Worm (Caenorhabditis elegans): ENCODE results near the gene srh-222.

Gene srh-222

DNA sequence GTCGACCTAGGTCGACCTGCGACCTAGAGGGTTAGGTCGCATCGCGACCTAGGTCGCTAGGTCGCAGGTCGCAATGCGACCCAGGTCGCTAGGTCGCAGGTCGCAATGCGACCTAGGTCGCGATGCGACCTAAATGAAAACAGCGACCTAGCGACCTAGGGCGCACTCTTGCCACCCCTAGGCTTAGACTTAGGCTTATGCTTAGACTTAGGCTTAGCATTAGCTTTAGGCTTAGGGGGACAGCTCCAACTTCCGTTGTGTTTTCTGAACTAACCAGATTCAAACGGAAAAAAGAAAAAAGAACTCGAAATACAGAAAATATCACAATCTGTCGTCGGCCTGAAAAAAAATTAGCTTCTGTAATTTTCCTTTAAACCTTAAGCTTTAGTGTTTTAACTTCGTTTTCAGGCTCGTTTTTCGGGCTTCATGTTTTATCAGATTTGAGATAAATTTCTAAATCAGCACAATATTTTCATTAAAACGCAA lies 34.8 kb downstream of the srh-222 start (continued):
- no peak for TF ChIP-seq F10E7.11 (tag; optimal IDR thresholded peaks at IDR 0.05)
- TF ChIP-seq rcor-1 (GFP tag; IDR thresholded peaks at IDR 0.05), result no peak
- no peak for TF ChIP-seq repo-1 (tag; optimal IDR thresholded peaks at IDR 0.05)
- TF ChIP-seq chd-7 (tag; optimal IDR thresholded peaks at IDR 0.05), result no peak
- no peak for TF ChIP-seq hlh-26 (GFP tag; conservative IDR thresholded peaks at IDR 0.05)
- TF ChIP-seq unc-130 (GFP tag; optimal IDR thresholded peaks at IDR 0.05), result no peak
- no peak for TF ChIP-seq ceh-27 (GFP tag; optimal IDR thresholded peaks at IDR 0.05)
- 0 out of 2 replicates have a peak, but pooled peaks have one; percentile 46 for TF ChIP-seq nfyb-1 (GFP tag; IDR thresholded peaks at IDR 0.05)
- TF ChIP-seq die-1 (tag; optimal IDR thresholded peaks at IDR 0.05), result no peak
- no peak for TF ChIP-seq T07F8.4 (tag; optimal IDR thresholded peaks at IDR 0.05)
- no peak for TF ChIP-seq F23B12.7 (tag; optimal IDR thresholded peaks at IDR 0.05; ENCODE audit: insufficient read depth)
- TF ChIP-seq hmg-20 (GFP tag; IDR thresholded peaks at IDR 0.05), result no peak
- TF ChIP-seq ztf-28 (GFP tag; IDR thresholded peaks at IDR 0.05), result peak; percentile 9; the same call in 1 of the 2 replicates
- no peak for TF ChIP-seq F37B4.10 (GFP tag; IDR thresholded peaks at IDR 0.05)
- TF ChIP-seq K11D2.4 (GFP tag; IDR thresholded peaks at IDR 0.05), result no peak
- no peak for TF ChIP-seq mel-28 (tag; optimal IDR thresholded peaks at IDR 0.05; ENCODE audit: borderline replicate concordance)
- TF ChIP-seq snpc-4 (GFP tag; optimal IDR thresholded peaks at IDR 0.05), result no peak
- no peak for TF ChIP-seq snpc-4 (tag; optimal IDR thresholded peaks at IDR 0.05)
- TF ChIP-seq sea-2 (GFP tag; IDR thresholded peaks at IDR 0.05), result no peak
- no peak for TF ChIP-seq dox-1 (GFP tag; IDR thresholded peaks at IDR 0.05)
- peak; percentile 33 for TF ChIP-seq ceh-100 (GFP tag; IDR thresholded peaks at IDR 0.05)
- 0 out of 2 replicates have a peak, but pooled peaks have one; percentile 18 for TF ChIP-seq lin-26 (GFP tag; IDR thresholded peaks at IDR 0.05)
- TF ChIP-seq cebp-2 (GFP tag; IDR thresholded peaks at IDR 0.05), result 0 out of 2 replicates have a peak, but pooled peaks have one; percentile 47
- 0 out of 2 replicates have a peak, but pooled peaks have one; percentile 61 for TF ChIP-seq bed-1 (GFP tag; IDR thresholded peaks at IDR 0.05)
- no peak for TF ChIP-seq hlh-12 (tag; optimal IDR thresholded peaks at IDR 0.05)
- TF ChIP-seq Y79H2A.3 (GFP tag; conservative IDR thresholded peaks at IDR 0.05), result no peak
- no peak for TF ChIP-seq rpc-1 (optimal IDR thresholded peaks at IDR 0.05)
- no peak for TF ChIP-seq rpc-1 (tag; optimal IDR thresholded peaks at IDR 0.05)
- TF ChIP-seq F49E8.2 (tag; optimal IDR thresholded peaks at IDR 0.05; ENCODE audit: insufficient read depth), result no peak
- TF ChIP-seq Y53G8AR.9 (GFP tag; conservative IDR thresholded peaks at IDR 0.05), result peak; percentile 73
- no peak for TF ChIP-seq dpff-1 (tag; optimal IDR thresholded peaks at IDR 0.05)
- no peak for TF ChIP-seq C06A6.2 (GFP tag; conservative IDR thresholded peaks at IDR 0.05)
- TF ChIP-seq lsy-27 (tag; optimal IDR thresholded peaks at IDR 0.05; ENCODE audit: borderline replicate concordance, insufficient read depth), result no peak
- no peak for TF ChIP-seq dpl-1 (GFP tag; optimal IDR thresholded peaks at IDR 0.05)
- 0 out of 2 replicates have a peak, but pooled peaks have one; percentile 33 for TF ChIP-seq nhr-120 (GFP tag; IDR thresholded peaks at IDR 0.05)
- TF ChIP-seq ztf-18 (tag; optimal IDR thresholded peaks at IDR 0.05), result no peak
- 0 out of 2 replicates have a peak, but pooled peaks have one; percentile 17 for TF ChIP-seq zfh-2 (GFP tag; conservative IDR thresholded peaks at IDR 0.05)
- no peak for TF ChIP-seq F39B2.1 (GFP tag; IDR thresholded peaks at IDR 0.05)
- TF ChIP-seq mes-4 (tag; optimal IDR thresholded peaks at IDR 0.05), result no peak
- TF ChIP-seq ztf-25 (GFP tag; IDR thresholded peaks at IDR 0.05), result no peak
- TF ChIP-seq xnd-1 (tag; optimal IDR thresholded peaks at IDR 0.05), result no peak
- peak; percentile 45 for TF ChIP-seq mcd-1 (GFP tag; IDR thresholded peaks at IDR 0.05)
- no peak for TF ChIP-seq snpc-1.3 (tag; optimal IDR thresholded peaks at IDR 0.05; ENCODE audit: insufficient read depth)
- TF ChIP-seq ceh-40 (GFP tag; IDR thresholded peaks at IDR 0.05), result 0 out of 2 replicates have a peak, but pooled peaks have one; percentile 45
- TF ChIP-seq egl-44 (GFP tag; IDR thresholded peaks at IDR 0.05), result no peak
- no peak for TF ChIP-seq tlf-1 (GFP tag; optimal IDR thresholded peaks at IDR 0.05)
- no peak for TF ChIP-seq aptf-3 (GFP tag; IDR thresholded peaks at IDR 0.05)
- no peak for TF ChIP-seq nhr-90 (tag; optimal IDR thresholded peaks at IDR 0.05)
- TF ChIP-seq lin-35 (GFP tag; optimal IDR thresholded peaks at IDR 0.05), result no peak

Data from whole organism, young adult.